Worm (Caenorhabditis elegans) whole organism, L2 larva: Measurements from ENCODE around the gene F22E12.3.

Source experiments
- F13H6.1 ChIP-seq: sonication (generic microtip); optimal IDR thresholded peaks from 2 replicates; lab custom pipeline; 2016; ENCODE audit warnings: missing genetic modification characterization, missing compliant biosample characterization
- Y55F3AM.14 ChIP-seq: fragments of 200-800 bp; sonication (Bioruptor generic); optimal IDR thresholded peaks from 2 replicates; lab custom pipeline; 2018; ENCODE audit warnings: mild to moderate bottlenecking, missing genetic modification characterization, missing compliant biosample characterization
- ama-1 ChIP-seq: fragments of 150-350 bp; optimal IDR thresholded peaks from 2 replicates; lab custom pipeline; 2018; ENCODE audit warnings: inconsistent platforms
- ceh-82 ChIP-seq: fragments of 150-350 bp; optimal IDR thresholded peaks from 2 replicates; lab custom pipeline; 2014; ENCODE audit warnings: missing biosample characterization, missing genetic modification characterization
- dmd-4 ChIP-seq: sonication (generic microtip); optimal IDR thresholded peaks from 2 replicates; lab custom pipeline; 2017; ENCODE audit warnings: missing biosample characterization, missing genetic modification characterization
- egl-27 ChIP-seq: sonication (generic microtip); optimal IDR thresholded peaks from 3 replicates; lab custom pipeline; 2017; ENCODE audit warnings: missing biosample characterization, missing genetic modification reagents, missing genetic modification characterization
- lin-39 ChIP-seq: fragments of 150-350 bp; optimal IDR thresholded peaks from 2 replicates; lab custom pipeline; 2014; ENCODE audit warnings: missing biosample characterization, missing genetic modification reagents, missing genetic modification characterization
- lsy-2 ChIP-seq, 2 experiments: fragments of 150-350 bp in 1 of 2; sonication (generic microtip) in 1 of 2; optimal IDR thresholded peaks; 2 replicates each; lab custom pipeline; 2014 to 2017; ENCODE audit warnings: missing biosample characterization in 2 of 2, missing genetic modification characterization in 2 of 2
- mdl-1 ChIP-seq, 2 experiments: fragments of 150-350 bp in 1 of 2; sonication (generic microtip) in 1 of 2; optimal IDR thresholded peaks; 2 replicates each; lab custom pipeline; 2017; ENCODE audit warnings: missing biosample characterization in 2 of 2, missing genetic modification characterization in 2 of 2
- nhr-23 ChIP-seq: fragments of 150-350 bp; optimal IDR thresholded peaks from 2 replicates; lab custom pipeline; 2014; ENCODE audit warnings: missing biosample characterization, missing genetic modification reagents, missing genetic modification characterization
- sma-3 ChIP-seq: sonication (generic microtip); optimal IDR thresholded peaks from 2 replicates; lab custom pipeline; 2016; ENCODE audit warnings: missing genetic modification reagents, missing genetic modification characterization, missing compliant biosample characterization
- unc-62 ChIP-seq: fragments of 150-350 bp; optimal IDR thresholded peaks from 2 replicates; lab custom pipeline; 2014; ENCODE audit warnings: missing biosample characterization, missing genetic modification reagents, missing genetic modification characterization
- ztf-4 ChIP-seq: fragments of 150-350 bp; optimal IDR thresholded peaks from 2 replicates; lab custom pipeline; 2014; ENCODE audit warnings: missing biosample characterization, missing genetic modification characterization

DNA sequence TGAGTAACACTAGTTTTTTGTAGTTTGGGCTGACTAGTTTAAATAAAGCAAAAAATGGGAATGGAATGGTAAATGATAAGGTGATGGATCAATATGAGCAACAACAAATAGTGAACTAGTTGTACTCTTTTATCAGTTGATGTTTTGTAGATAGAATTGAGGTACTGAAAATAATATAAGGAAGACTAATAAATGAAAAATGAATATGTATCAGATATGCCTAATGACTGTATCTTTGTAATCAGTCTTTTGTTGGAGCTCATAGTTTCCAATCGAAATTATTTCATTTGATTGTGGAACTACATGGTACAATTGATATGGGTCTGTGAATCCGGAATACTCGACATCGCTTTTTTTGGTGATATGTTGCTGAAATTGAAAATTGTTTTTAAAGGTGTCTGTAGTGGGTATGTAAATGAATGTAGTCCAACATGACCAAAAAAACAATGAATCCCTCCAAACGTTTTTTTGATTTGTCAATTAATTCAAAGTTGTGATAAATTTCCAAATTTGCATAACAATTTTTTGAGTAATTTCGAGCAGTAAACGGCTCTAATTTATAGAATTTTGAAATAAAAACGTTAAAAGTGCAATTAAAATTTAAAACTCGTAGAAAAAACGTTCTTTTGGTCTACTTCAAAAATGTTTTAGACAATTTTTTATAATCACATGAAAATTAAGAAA is 53.0 kb downstream of the F22E12.3 start, which contains the start of gene F15H10.12:
- TF ChIP-seq ceh-82 (no peak), lsy-2 (tag; optimal IDR thresholded peaks at IDR 0.05; lab: Kevin White, UChicago) (no peak), sma-3 (GFP tag; lab: Kevin White, UChicago) (no peak), lin-39 (tag; lab: Kevin White, UChicago) (no peak), ztf-4 (tag; lab: Kevin White, UChicago) (no peak), Y55F3AM.14 (GFP tag; lab: Kevin White, UChicago) (no peak), F13H6.1 (tag; lab: Kevin White, UChicago) (no peak), dmd-4 (no peak), egl-27 (no peak), mdl-1 (tag; optimal IDR thresholded peaks at IDR 0.05; lab: Kevin White, UChicago) (no peak), ama-1 (lab: Kevin White, UChicago) (no peak), unc-62 (GFP tag; lab: Kevin White, UChicago) (no peak), nhr-23 (no peak)
